Fruit fly (Drosophila melanogaster) whole organism, prepupa: ENCODE data around the gene Nup93-2.

ENCODE experiments used
- CG10631 ChIP-seq: fragments of 200-800 bp; sonication (Bioruptor generic); optimal IDR thresholded peaks from 2 replicates; lab custom pipeline; 2016; ENCODE audit warnings: missing biosample characterization, missing genetic modification characterization
- CG10669 ChIP-seq: fragments of 200-800 bp; sonication (Bioruptor generic); optimal IDR thresholded peaks from 3 replicates; lab custom pipeline; 2018; ENCODE audit warnings: missing biosample characterization, mild to moderate bottlenecking, missing genetic modification characterization, moderate library complexity
- CG11294 ChIP-seq: fragments of 200-800 bp; sonication (Bioruptor generic); IDR thresholded peaks from 2 replicates; pipeline ENCODE4 v1.3.6; 2022; ENCODE audit warnings: missing biosample characterization, missing genetic modification characterization
- CG11762 ChIP-seq: fragments of 200-800 bp; sonication (Bioruptor generic); optimal IDR thresholded peaks from 3 replicates; lab custom pipeline; 2016; ENCODE audit warnings: missing biosample characterization, missing genetic modification characterization; ENCODE audit not compliant: insufficient read depth
- CG1621 ChIP-seq: fragments of 200-800 bp; sonication (Bioruptor generic); optimal IDR thresholded peaks from 3 replicates; lab custom pipeline; 2018; ENCODE audit warnings: missing biosample characterization, mild to moderate bottlenecking, missing genetic modification characterization
- CG16779 ChIP-seq: fragments of 200-800 bp; sonication (Bioruptor generic); optimal IDR thresholded peaks from 3 replicates; lab custom pipeline; 2017; ENCODE audit warnings: missing biosample characterization, mild to moderate bottlenecking, missing genetic modification characterization
- CG3032 ChIP-seq: fragments of 200-800 bp; optimal IDR thresholded peaks from 2 replicates; lab custom pipeline; 2019; ENCODE audit warnings: missing biosample characterization, mild to moderate bottlenecking, missing genetic modification characterization, moderate library complexity
- CG31627 ChIP-seq: fragments of 200-800 bp; sonication (Bioruptor generic); optimal IDR thresholded peaks from 3 replicates; lab custom pipeline; 2016; ENCODE audit warnings: missing biosample characterization, missing genetic modification characterization
- CG32006 ChIP-seq: fragments of 200-800 bp; sonication (Bioruptor generic); optimal IDR thresholded peaks from 3 replicates; lab custom pipeline; 2017; ENCODE audit warnings: missing biosample characterization, mild to moderate bottlenecking, missing genetic modification characterization
- CG34406 ChIP-seq: fragments of 200-800 bp; sonication (Bioruptor generic); optimal IDR thresholded peaks from 3 replicates; lab custom pipeline; 2016; ENCODE audit warnings: missing biosample characterization, missing genetic modification characterization
- CG3919 ChIP-seq: fragments of 200-800 bp; sonication (Bioruptor generic); optimal IDR thresholded peaks from 3 replicates; lab custom pipeline; 2016; ENCODE audit warnings: missing biosample characterization, missing genetic modification characterization
- CG6163 ChIP-seq: fragments of 200-800 bp; sonication (Bioruptor generic); IDR thresholded peaks from 3 replicates; pipeline ENCODE4 v1.3.6; 2022; ENCODE audit warnings: missing biosample characterization, missing genetic modification characterization
- CG6276 ChIP-seq: fragments of 200-800 bp; sonication (Bioruptor generic); optimal IDR thresholded peaks from 2 replicates; lab custom pipeline; 2017; ENCODE audit warnings: missing biosample characterization, mild to moderate bottlenecking, missing genetic modification characterization
- CG6792 ChIP-seq: fragments of 200-800 bp; sonication (Bioruptor generic); optimal IDR thresholded peaks from 3 replicates; lab custom pipeline; 2016; ENCODE audit warnings: missing biosample characterization, missing genetic modification characterization
- CG6808 ChIP-seq: fragments of 200-800 bp; sonication (Bioruptor generic); optimal IDR thresholded peaks from 3 replicates; lab custom pipeline; 2017; ENCODE audit warnings: missing biosample characterization, missing genetic modification characterization, mild to moderate bottlenecking, moderate library complexity, missing genetic modification reagents
- CG6854 ChIP-seq: fragments of 200-800 bp; sonication (Bioruptor generic); optimal IDR thresholded peaks from 2 replicates; lab custom pipeline; 2017; ENCODE audit warnings: missing biosample characterization, mild to moderate bottlenecking, missing genetic modification characterization
- CG8119 ChIP-seq: fragments of 200-800 bp; sonication (Bioruptor generic); IDR thresholded peaks from 3 replicates; pipeline ENCODE4 v1.3.6; 2022; ENCODE audit warnings: missing biosample characterization, missing genetic modification characterization
- CG8319 ChIP-seq: fragments of 200-800 bp; sonication (Bioruptor generic); optimal IDR thresholded peaks from 3 replicates; lab custom pipeline; 2016; ENCODE audit warnings: missing biosample characterization, missing genetic modification characterization
- CG9139 ChIP-seq: fragments of 200-800 bp; sonication (Bioruptor generic); optimal IDR thresholded peaks from 3 replicates; lab custom pipeline; 2017; ENCODE audit warnings: missing biosample characterization, mild to moderate bottlenecking, missing genetic modification characterization
- Eip75B ChIP-seq: fragments of 200-800 bp; sonication (Bioruptor generic); optimal IDR thresholded peaks from 3 replicates; lab custom pipeline; 2016; ENCODE audit warnings: missing biosample characterization, missing genetic modification characterization
- Eip78C ChIP-seq: fragments of 200-800 bp; sonication (Bioruptor generic); peaks from one replicate; lab custom pipeline; 2016; ENCODE audit warnings: missing biosample characterization, missing genetic modification characterization
- Ets21C ChIP-seq: fragments of 200-800 bp; sonication (Bioruptor generic); optimal IDR thresholded peaks from 3 replicates; lab custom pipeline; 2016; ENCODE audit warnings: missing biosample characterization, missing genetic modification characterization
- Ets96B ChIP-seq: fragments of 200-800 bp; optimal IDR thresholded peaks from 2 replicates; lab custom pipeline; 2019; ENCODE audit warnings: missing biosample characterization, mild to moderate bottlenecking, missing genetic modification characterization, moderate library complexity
- Gug ChIP-seq: fragments of 200-800 bp; sonication (Bioruptor generic); IDR thresholded peaks from 2 replicates; pipeline ENCODE4 v1.3.6; 2022; ENCODE audit warnings: missing biosample characterization, missing genetic modification characterization
- Hr38 ChIP-seq: sonication (Bioruptor generic); optimal IDR thresholded peaks from 2 replicates; lab custom pipeline; 2016; ENCODE audit warnings: missing biosample characterization, missing genetic modification characterization
- Hr39 ChIP-seq: fragments of 200-800 bp; sonication (Bioruptor generic); optimal IDR thresholded peaks from 2 replicates; lab custom pipeline; 2016; ENCODE audit warnings: missing biosample characterization, missing genetic modification characterization
- Hr4 ChIP-seq: fragments of 200-800 bp; sonication (Bioruptor generic); optimal IDR thresholded peaks from 3 replicates; lab custom pipeline; 2016; ENCODE audit warnings: missing biosample characterization, missing genetic modification characterization
- Lpt ChIP-seq: fragments of 200-800 bp; sonication (Bioruptor generic); optimal IDR thresholded peaks from 3 replicates; lab custom pipeline; 2016; ENCODE audit warnings: missing biosample characterization, missing genetic modification characterization
- Met ChIP-seq: fragments of 200-800 bp; sonication (Bioruptor generic); optimal IDR thresholded peaks from 3 replicates; lab custom pipeline; 2016; ENCODE audit warnings: missing biosample characterization, missing genetic modification characterization
- OdsH ChIP-seq: fragments of 200-800 bp; sonication (Bioruptor generic); optimal IDR thresholded peaks from 3 replicates; lab custom pipeline; 2016; ENCODE audit warnings: missing biosample characterization, missing genetic modification characterization
- Smox ChIP-seq: fragments of 200-800 bp; sonication (Bioruptor generic); optimal IDR thresholded peaks from 3 replicates; lab custom pipeline; 2016; ENCODE audit warnings: missing biosample characterization, missing genetic modification characterization
- Sox14 ChIP-seq: fragments of 200-800 bp; sonication (Bioruptor generic); optimal IDR thresholded peaks from 3 replicates; lab custom pipeline; 2016; ENCODE audit warnings: missing biosample characterization, missing genetic modification characterization
- Sox15 ChIP-seq: fragments of 200-800 bp; sonication (Bioruptor generic); optimal IDR thresholded peaks from 3 replicates; lab custom pipeline; 2016; ENCODE audit warnings: missing biosample characterization, missing genetic modification characterization
- achi ChIP-seq: fragments of 200-800 bp; sonication (Bioruptor generic); optimal IDR thresholded peaks from 3 replicates; lab custom pipeline; 2016; ENCODE audit warnings: missing biosample characterization, missing genetic modification characterization
- acj6 ChIP-seq: fragments of 200-800 bp; sonication (Bioruptor generic); optimal IDR thresholded peaks from 3 replicates; lab custom pipeline; 2016; ENCODE audit warnings: missing biosample characterization, missing genetic modification characterization
- cyc ChIP-seq: fragments of 200-800 bp; sonication (Bioruptor generic); optimal IDR thresholded peaks from 3 replicates; lab custom pipeline; 2016; ENCODE audit warnings: missing biosample characterization, missing genetic modification characterization
- dac ChIP-seq: fragments of 200-800 bp; sonication (Bioruptor generic); optimal IDR thresholded peaks from 2 replicates; lab custom pipeline; 2017; ENCODE audit warnings: missing biosample characterization, mild to moderate bottlenecking, missing genetic modification characterization
- dsx ChIP-seq: fragments of 200-800 bp; optimal IDR thresholded peaks from 3 replicates; lab custom pipeline; 2019; ENCODE audit warnings: missing biosample characterization, mild to moderate bottlenecking, missing genetic modification characterization, moderate library complexity; ENCODE audit not compliant: poor library complexity, severe bottlenecking
- eg ChIP-seq: fragments of 200-800 bp; sonication (Bioruptor generic); IDR thresholded peaks from 3 replicates; pipeline ENCODE4 v1.3.6; 2022; ENCODE audit warnings: missing biosample characterization, missing genetic modification characterization
- esn ChIP-seq: fragments of 200-800 bp; sonication (Bioruptor generic); optimal IDR thresholded peaks from 2 replicates; lab custom pipeline; 2016; ENCODE audit warnings: missing biosample characterization, mild to moderate bottlenecking, missing genetic modification characterization, moderate library complexity
- fd59A ChIP-seq: fragments of 200-800 bp; sonication (Bioruptor generic); optimal IDR thresholded peaks from 2 replicates; lab custom pipeline; 2017; ENCODE audit warnings: missing biosample characterization, mild to moderate bottlenecking, missing genetic modification characterization, missing genetic modification reagents
- fd85E ChIP-seq: fragments of 200-800 bp; sonication (Bioruptor generic); optimal IDR thresholded peaks from 3 replicates; lab custom pipeline; 2016; ENCODE audit warnings: missing biosample characterization, missing genetic modification characterization
- fkh ChIP-seq: fragments of 200-800 bp; sonication (Bioruptor generic); optimal IDR thresholded peaks from 3 replicates; lab custom pipeline; 2017; ENCODE audit warnings: missing biosample characterization, mild to moderate bottlenecking, missing genetic modification characterization, moderate library complexity
- lz ChIP-seq: fragments of 200-800 bp; sonication (Bioruptor generic); optimal IDR thresholded peaks from 3 replicates; lab custom pipeline; 2016; ENCODE audit warnings: missing biosample characterization, missing genetic modification characterization
- net ChIP-seq: fragments of 200-800 bp; sonication (Bioruptor generic); optimal IDR thresholded peaks from 3 replicates; lab custom pipeline; 2016; ENCODE audit warnings: missing biosample characterization, missing genetic modification characterization
- salr ChIP-seq, 2 experiments: fragments of 200-800 bp; sonication (Bioruptor generic); optimal IDR thresholded peaks; 3 replicates each; lab custom pipeline; 2016 to 2018; ENCODE audit warnings: missing biosample characterization in 2 of 2, missing genetic modification characterization in 2 of 2, mild to moderate bottlenecking in 1 of 2
- ss ChIP-seq, 2 experiments: fragments of 200-800 bp; sonication (Bioruptor generic); optimal IDR thresholded peaks; 2 replicates in 1 of 2; 3 replicates in 1 of 2; lab custom pipeline; 2017 to 2018; ENCODE audit warnings: mild to moderate bottlenecking in 2 of 2, missing biosample characterization in 2 of 2, missing genetic modification characterization in 2 of 2, moderate library complexity in 1 of 2
- svp ChIP-seq: fragments of 200-800 bp; sonication (Bioruptor generic); peaks from one replicate; lab custom pipeline; 2016; ENCODE audit warnings: missing biosample characterization, missing genetic modification characterization
- topi ChIP-seq: fragments of 200-800 bp; sonication (Bioruptor generic); optimal IDR thresholded peaks from 3 replicates; lab custom pipeline; 2016; ENCODE audit warnings: missing biosample characterization, missing genetic modification characterization
- vri ChIP-seq: fragments of 200-800 bp; sonication (Bioruptor generic); optimal IDR thresholded peaks from 3 replicates; lab custom pipeline; 2016; ENCODE audit warnings: missing biosample characterization, mild to moderate bottlenecking, missing genetic modification characterization

The Nup93-2 gene

dm6 chr3R:14917927-14918829, 20.0 kb upstream of the Nup93-2 start, which contains the start of gene Sdr:
Gene Sdr (plus strand): TSS chr3R:14918628.
- TF ChIP-seq Ets21C (GFP tag; lab: Kevin White, UChicago) (peak; percentile 15), CG6276 (GFP tag; lab: Kevin White, UChicago) (no peak), CG8319 (GFP tag; lab: Kevin White, UChicago) (no peak), dac (GFP tag; lab: Kevin White, UChicago) (no peak), cyc (peak; percentile 79), vri (GFP tag; lab: Kevin White, UChicago) (peak; percentile 35), CG31627 (GFP tag; lab: Kevin White, UChicago) (peak; percentile 15), CG11762 (GFP tag; lab: Kevin White, UChicago) (peak; percentile 44), Hr38 (no peak), CG3032 (tag; lab: Kevin White, UChicago) (peak; percentile 86), Eip78C (peak; percentile 90), Sox15 (GFP tag; lab: Kevin White, UChicago) (no peak), fd85E (GFP tag; lab: Kevin White, UChicago) (no peak), CG3919 (GFP tag; lab: Kevin White, UChicago) (peak; percentile 42), Sox14 (GFP tag; lab: Kevin White, UChicago) (peak; percentile 31), net (GFP tag; lab: Kevin White, UChicago) (peak; percentile 12), OdsH (GFP tag; lab: Kevin White, UChicago) (peak; percentile 29), CG6854 (no peak), ss (GFP tag; optimal IDR thresholded peaks at IDR 0.05; lab: Kevin White, UChicago) (peak; percentile 30 to 54), fd59A (GFP tag; lab: Kevin White, UChicago) (peak; percentile 30), svp (GFP tag; lab: Kevin White, UChicago) (peak; percentile 92), Ets96B (tag; lab: Kevin White, UChicago) (peak; percentile 55), lz (peak; percentile 48), fkh (GFP tag; lab: Kevin White, UChicago) (no peak), CG32006 (GFP tag; lab: Kevin White, UChicago) (peak; percentile 13), CG6163 (GFP tag; lab: Robert Waterston, UW) (no peak; the same call in 1 of the 3 replicates), topi (GFP tag; lab: Kevin White, UChicago) (peak; percentile 73), CG10631 (GFP tag; lab: Kevin White, UChicago) (peak; percentile 25), Met (peak; percentile 68), CG1621 (tag; lab: Kevin White, UChicago) (no peak), CG8119 (0 out of 3 replicates have a peak, but pooled peaks have one; percentile 27), Gug (GFP tag; lab: Robert Waterston, UW) (no peak), dsx (peak; percentile 50), CG16779 (tag; lab: Kevin White, UChicago) (no peak), CG11294 (GFP tag; lab: Robert Waterston, UW) (no peak), CG9139 (no peak), salr (GFP tag; optimal IDR thresholded peaks at IDR 0.05; lab: Kevin White, UChicago) (peak in 1 of 2 experiments; percentile 32), CG10669 (GFP tag; lab: Kevin White, UChicago) (peak; percentile 61), esn (GFP tag; lab: Kevin White, UChicago) (peak; percentile 53), achi (peak; percentile 34), CG6808 (GFP tag; lab: Kevin White, UChicago) (peak; percentile 66), CG34406 (GFP tag; lab: Kevin White, UChicago) (peak; percentile 23), Hr4 (GFP tag; lab: Kevin White, UChicago) (peak; percentile 16), Eip75B (GFP tag; lab: Kevin White, UChicago) (peak; percentile 56), CG6792 (GFP tag; lab: Kevin White, UChicago) (no peak), Lpt (no peak), Smox (GFP tag; lab: Kevin White, UChicago) (peak; percentile 52), Hr39 (GFP tag; lab: Kevin White, UChicago) (peak; percentile 29), acj6 (peak; percentile 2), eg (GFP tag; lab: Robert Waterston, UW) (peak; percentile 61; the same call in 2 of the 3 replicates)
